Fruit fly (Drosophila melanogaster): ENCODE results near the gene CG32640.

Gene CG32640

DNA sequence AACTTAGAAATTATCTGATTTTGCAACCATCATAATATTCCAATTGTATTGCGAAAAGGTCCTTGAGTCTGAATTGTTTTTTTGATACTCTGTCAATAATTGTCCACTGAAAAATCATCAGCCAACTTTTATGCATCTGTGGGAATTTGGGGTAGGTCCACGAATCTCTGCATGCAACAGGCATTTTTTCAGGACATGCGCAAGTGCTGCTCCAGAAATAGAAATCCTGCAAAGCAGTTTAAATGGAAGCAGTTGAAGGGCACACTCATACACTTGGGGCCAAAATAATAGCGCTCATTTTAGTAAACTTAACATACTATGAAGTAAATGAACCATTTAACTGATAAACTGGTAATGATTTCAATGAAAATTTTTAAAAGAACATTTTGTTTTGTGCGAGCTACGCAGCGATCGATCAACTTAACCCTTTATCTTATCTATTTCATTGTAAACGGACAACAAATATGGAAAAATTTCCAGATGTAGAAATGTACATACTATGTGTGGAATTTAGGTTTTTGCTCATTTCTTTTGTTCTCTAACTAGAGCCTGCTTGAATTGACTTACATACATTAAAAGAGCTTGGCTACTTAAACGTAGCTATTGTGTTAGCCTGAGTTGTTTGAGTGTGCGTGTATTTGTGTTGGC, 47.5 kb upstream of the CG32640 start (continued):
- no peak for TF ChIP-seq Rx (GFP tag; IDR thresholded peaks at IDR 0.05)
- peak; percentile 34; the same call in 1 of the 2 replicates for TF ChIP-seq sim (GFP tag; IDR thresholded peaks at IDR 0.05)
- peak; percentile 32 for TF ChIP-seq Jarid2 (GFP tag; optimal IDR thresholded peaks at IDR 0.05)
- peak; percentile 53 for TF ChIP-seq Mad (GFP tag; optimal IDR thresholded peaks at IDR 0.05)
- no peak for TF ChIP-seq CG7271 (tag; optimal IDR thresholded peaks at IDR 0.05)
- TF ChIP-seq CTCF (GFP tag; optimal IDR thresholded peaks at IDR 0.05), result peak; percentile 5
- no peak for TF ChIP-seq CG3838 (GFP tag; optimal IDR thresholded peaks at IDR 0.05)
- no peak for TF ChIP-seq Opbp (GFP tag; IDR thresholded peaks at IDR 0.05; ENCODE audit: partially characterized antibody)
- TF ChIP-seq NK7.1 (GFP tag; optimal IDR thresholded peaks at IDR 0.05), result peak; percentile 60
- peak; percentile 61 for TF ChIP-seq mirr (GFP tag; optimal IDR thresholded peaks at IDR 0.05)
- TF ChIP-seq Mrtf (GFP tag; IDR thresholded peaks at IDR 0.05), result no peak
- TF ChIP-seq CG8478 (optimal IDR thresholded peaks at IDR 0.05), result no peak
- TF ChIP-seq Hr51 (GFP tag; optimal IDR thresholded peaks at IDR 0.05), result peak in 1 of 2 experiments; percentile 74
- peak; percentile 41 for TF ChIP-seq CG9876 (GFP tag; optimal IDR thresholded peaks at IDR 0.05)
- TF ChIP-seq ssp (GFP tag; IDR thresholded peaks at IDR 0.05), result no peak
- TF ChIP-seq tin (GFP tag; optimal IDR thresholded peaks at IDR 0.05), result peak; percentile 72
- peak; percentile 28 for TF ChIP-seq CG4854 (GFP tag; optimal IDR thresholded peaks at IDR 0.05)
- TF ChIP-seq CG11696 (GFP tag; IDR thresholded peaks at IDR 0.05), result peak; percentile 91; the same call in 1 of the 2 replicates
- TF ChIP-seq CG1233 (GFP tag; optimal IDR thresholded peaks at IDR 0.05), result peak; percentile 77
- peak; percentile 54 for TF ChIP-seq Spps (tag; optimal IDR thresholded peaks at IDR 0.05)
- no peak for TF ChIP-seq al (GFP tag; IDR thresholded peaks at IDR 0.05)
- TF ChIP-seq ttk (GFP tag; IDR thresholded peaks at IDR 0.05), result no peak
- TF ChIP-seq Max (GFP tag; optimal IDR thresholded peaks at IDR 0.05), result peak; percentile 65
- peak; percentile 57 for TF ChIP-seq ind (GFP tag; optimal IDR thresholded peaks at IDR 0.05)
- no peak for TF ChIP-seq fd102C (GFP tag; optimal IDR thresholded peaks at IDR 0.05)
- TF ChIP-seq schlank (tag; optimal IDR thresholded peaks at IDR 0.05), result peak; percentile 56
- TF ChIP-seq row (GFP tag; IDR thresholded peaks at IDR 0.05), result peak; percentile 71
- TF ChIP-seq CG33557 (GFP tag; optimal IDR thresholded peaks at IDR 0.05), result peak; percentile 70
- no peak for TF ChIP-seq toy (GFP tag; IDR thresholded peaks at IDR 0.05)
- peak; percentile 28; the same call in 1 of the 3 replicates for TF ChIP-seq CG14050 (GFP tag; IDR thresholded peaks at IDR 0.05)
- TF ChIP-seq Ets65A (GFP tag), result peak; percentile 97
- peak; percentile 58 for TF ChIP-seq BtbVII (GFP tag; optimal IDR thresholded peaks at IDR 0.05)
- peak; percentile 63 for TF ChIP-seq lmd (GFP tag; IDR thresholded peaks at IDR 0.05)
- peak; percentile 15 for TF ChIP-seq CG13123 (GFP tag; optimal IDR thresholded peaks at IDR 0.05)
- peak; percentile 51 for TF ChIP-seq fd3F (GFP tag; optimal IDR thresholded peaks at IDR 0.05)
- TF ChIP-seq ham (GFP tag; IDR thresholded peaks at IDR 0.05), result no peak
- peak; percentile 80 for TF ChIP-seq odd (GFP tag; optimal IDR thresholded peaks at IDR 0.05)
- peak; percentile 88 for TF ChIP-seq Med (GFP tag)
- peak; percentile 69 for TF ChIP-seq CG15011 (GFP tag; optimal IDR thresholded peaks at IDR 0.05)
- TF ChIP-seq CG11504 (tag; optimal IDR thresholded peaks at IDR 0.05), result peak; percentile 85
- TF ChIP-seq CG11093 (GFP tag; IDR thresholded peaks at IDR 0.05), result 0 out of 3 replicates have a peak, but pooled peaks have one; percentile 41
- peak; percentile 69 for TF ChIP-seq Camta (GFP tag; optimal IDR thresholded peaks at IDR 0.05)
- TF ChIP-seq hbn (GFP tag; IDR thresholded peaks at IDR 0.05; ENCODE audit: partially characterized antibody), result no peak
- TF ChIP-seq jigr1 (GFP tag; IDR thresholded peaks at IDR 0.05), result no peak
- TF ChIP-seq Myb (GFP tag; optimal IDR thresholded peaks at IDR 0.05), result no peak
- TF ChIP-seq caup (GFP tag; optimal IDR thresholded peaks at IDR 0.05; ENCODE audit: severe bottlenecking), result peak; percentile 63
- TF ChIP-seq CG4424 (GFP tag; optimal IDR thresholded peaks at IDR 0.05), result peak; percentile 73
- TF ChIP-seq CG14667 (GFP tag; IDR thresholded peaks at IDR 0.05), result no peak
- peak; percentile 42 for TF ChIP-seq YL-1 (GFP tag; optimal IDR thresholded peaks at IDR 0.05)
- TF ChIP-seq bsh (GFP tag; optimal IDR thresholded peaks at IDR 0.05), result peak; percentile 54 to 70
- 0 out of 2 replicates have a peak, but pooled peaks have one; percentile 28 for TF ChIP-seq ap (GFP tag; IDR thresholded peaks at IDR 0.05)

Measured in whole organism, embryonic.